Worm (Caenorhabditis elegans) whole organism, L3 larva: Measurements from ENCODE around the gene C45B2.2.

Source experiments
- R02D3.7 ChIP-seq: fragments of 150-350 bp; optimal IDR thresholded peaks from 2 replicates; lab custom pipeline; 2014; ENCODE audit warnings: missing biosample characterization, missing genetic modification characterization
- aly-2 ChIP-seq: fragments of 150-350 bp; optimal IDR thresholded peaks from 2 replicates; lab custom pipeline; 2014; ENCODE audit warnings: missing biosample characterization, missing genetic modification characterization
- ama-1 ChIP-seq: fragments of 150-350 bp; optimal IDR thresholded peaks from 2 replicates; lab custom pipeline; 2018
- ceh-82 ChIP-seq: fragments of 150-350 bp; optimal IDR thresholded peaks from 2 replicates; lab custom pipeline; 2014; ENCODE audit warnings: missing biosample characterization, missing genetic modification characterization
- egl-5 ChIP-seq: fragments of 150-350 bp; optimal IDR thresholded peaks from 2 replicates; lab custom pipeline; 2017; ENCODE audit warnings: missing biosample characterization, missing genetic modification reagents, missing genetic modification characterization, inconsistent platforms
- hmg-11 ChIP-seq: sonication (generic microtip); optimal IDR thresholded peaks from 2 replicates; lab custom pipeline; 2016; ENCODE audit warnings: missing genetic modification characterization, missing compliant biosample characterization
- mml-1 ChIP-seq: fragments of 150-350 bp; sonication (generic microtip); optimal IDR thresholded peaks from 3 replicates; lab custom pipeline; 2014; ENCODE audit warnings: missing biosample characterization, missing genetic modification characterization
- nfya-1 ChIP-seq: sonication (generic microtip); optimal IDR thresholded peaks from 2 replicates; lab custom pipeline; 2017; ENCODE audit warnings: missing genetic modification characterization, mild to moderate bottlenecking, missing compliant biosample characterization, antibody characterized with exemption, moderate library complexity; ENCODE audit not compliant: insufficient read depth
- nhr-25 ChIP-seq: sonication (generic microtip); optimal IDR thresholded peaks from 2 replicates; lab custom pipeline; 2017; ENCODE audit warnings: missing biosample characterization, missing genetic modification characterization
- nhr-43 ChIP-seq: sonication (generic microtip); optimal IDR thresholded peaks from 2 replicates; lab custom pipeline; 2016; ENCODE audit warnings: mild to moderate bottlenecking, missing genetic modification characterization, missing compliant biosample characterization; ENCODE audit not compliant: poor library complexity, severe bottlenecking
- pqm-1 ChIP-seq: fragments of 150-350 bp; optimal IDR thresholded peaks from 2 replicates; lab custom pipeline; 2017; ENCODE audit warnings: missing biosample characterization, missing genetic modification characterization, inconsistent platforms
- snpc-4 ChIP-seq: fragments of 150-350 bp; optimal IDR thresholded peaks from 2 replicates; lab custom pipeline; 2014; ENCODE audit warnings: missing biosample characterization, missing genetic modification characterization
- tbx-2 ChIP-seq: sonication (generic microtip); optimal IDR thresholded peaks from 2 replicates; lab custom pipeline; 2016; ENCODE audit warnings: mild to moderate bottlenecking, missing genetic modification characterization, missing compliant biosample characterization
- unc-39 ChIP-seq: sonication (generic microtip); optimal IDR thresholded peaks from 4 replicates; lab custom pipeline; 2017; ENCODE audit warnings: missing biosample characterization, missing genetic modification characterization
- unc-62 ChIP-seq: fragments of 150-350 bp; sonication (generic microtip); optimal IDR thresholded peaks from 4 replicates; lab custom pipeline; 2014; ENCODE audit warnings: missing biosample characterization, missing genetic modification reagents, missing genetic modification characterization
- zag-1 ChIP-seq: fragments of 150-350 bp; optimal IDR thresholded peaks from 2 replicates; lab custom pipeline; 2014; ENCODE audit warnings: missing biosample characterization, missing genetic modification characterization
- ztf-4 ChIP-seq: fragments of 150-350 bp; optimal IDR thresholded peaks from 2 replicates; lab custom pipeline; 2014; ENCODE audit warnings: missing biosample characterization, missing genetic modification characterization

C45B2.2 gene

ce11 chrX:6134423-6134822 is 49.9 kb downstream of the C45B2.2 start:
- TF ChIP-seq unc-39 (tag; lab: Kevin White, UChicago) (no peak), ama-1 (lab: Kevin White, UChicago) (no peak), nhr-25 (tag; lab: Kevin White, UChicago) (no peak), ceh-82 (no peak), zag-1 (tag; lab: Kevin White, UChicago) (no peak), mml-1 (tag; lab: Kevin White, UChicago) (no peak), snpc-4 (tag; lab: Kevin White, UChicago) (no peak), ztf-4 (tag; lab: Kevin White, UChicago) (no peak), unc-62 (GFP tag; lab: Kevin White, UChicago) (peak; percentile 43), nfya-1 (tag; lab: Kevin White, UChicago) (peak; percentile 47), R02D3.7 (tag; lab: Kevin White, UChicago) (no peak), aly-2 (tag; lab: Kevin White, UChicago) (no peak), hmg-11 (tag; lab: Kevin White, UChicago) (peak; percentile 55), egl-5 (tag; lab: Kevin White, UChicago) (no peak), pqm-1 (tag; lab: Kevin White, UChicago) (no peak), nhr-43 (tag; lab: Kevin White, UChicago) (no peak), tbx-2 (tag; lab: Kevin White, UChicago) (peak; percentile 30)
